Fruit fly (Drosophila melanogaster) whole organism, wandering third instar larva: ENCODE data around the gene Surf1.

Experiments used
- Abd-B ChIP-seq: fragments of >200 bp; optimal IDR thresholded peaks from 2 replicates; lab custom pipeline; 2017; ENCODE audit warnings: missing biosample characterization, missing genetic modification characterization
- Dfd ChIP-seq: fragments of >200 bp; optimal IDR thresholded peaks from 2 replicates; lab custom pipeline; 2017; ENCODE audit warnings: missing biosample characterization, missing genetic modification characterization
- Hnf4 ChIP-seq: fragments of 200-800 bp; sonication (Bioruptor generic); optimal IDR thresholded peaks from 2 replicates; lab custom pipeline; 2016; ENCODE audit warnings: missing biosample characterization, mild to moderate bottlenecking, missing genetic modification characterization
- Jra ChIP-seq: sonication (Bioruptor generic); optimal IDR thresholded peaks from 2 replicates; lab custom pipeline; 2016; ENCODE audit warnings: missing biosample characterization, missing genetic modification characterization
- Rel ChIP-seq, 2 experiments: fragments of 200-800 bp; sonication (Bioruptor generic) in 1 of 2; optimal IDR thresholded peaks; 2 replicates in 1 of 2; 3 replicates in 1 of 2; lab custom pipeline; 2016 to 2019; ENCODE audit warnings: mild to moderate bottlenecking in 2 of 2, missing biosample characterization in 2 of 2, missing genetic modification characterization in 2 of 2, moderate library complexity in 1 of 2
- pan ChIP-seq: fragments of >200 bp; optimal IDR thresholded peaks from 2 replicates; lab custom pipeline; 2017
- rgr ChIP-seq: fragments of 200-800 bp; sonication (Bioruptor generic); optimal IDR thresholded peaks from 3 replicates; lab custom pipeline; 2016; ENCODE audit warnings: missing biosample characterization, mild to moderate bottlenecking, missing genetic modification characterization
- usp ChIP-seq: fragments of >200 bp; optimal IDR thresholded peaks from 2 replicates; lab custom pipeline; 2017; ENCODE audit warnings: missing biosample characterization, missing genetic modification characterization

DNA sequence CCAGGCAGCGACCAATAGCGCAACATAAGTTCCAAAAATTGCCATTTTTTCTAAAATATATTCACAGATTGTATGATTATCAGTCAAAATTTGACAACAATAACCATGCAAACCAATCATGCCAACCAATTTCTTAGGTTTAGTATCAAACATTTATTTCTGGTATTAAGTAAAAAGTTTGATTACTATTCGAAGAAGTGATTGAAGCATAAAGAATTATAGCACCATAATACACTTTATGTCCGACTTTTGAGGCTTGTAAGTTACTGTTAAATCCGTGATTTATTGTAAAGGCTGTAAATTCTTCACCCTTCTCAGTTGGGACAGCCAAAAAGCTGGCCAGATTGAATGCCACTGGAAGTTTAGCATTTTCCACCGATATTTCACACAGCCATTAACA, 26.3 kb upstream of the Surf1 start, which contains the start of gene CG45413:
- TF ChIP-seq Rel (GFP tag; optimal IDR thresholded peaks at IDR 0.05; lab: Kevin White, UChicago) (no peak), Rel (tag; optimal IDR thresholded peaks at IDR 0.05; lab: Kevin White, UChicago) (no peak), rgr (GFP tag; lab: Kevin White, UChicago) (no peak), Dfd (GFP tag; lab: Kevin White, UChicago) (no peak), usp (GFP tag; lab: Kevin White, UChicago) (no peak), pan (lab: Kevin White, UChicago) (no peak), Abd-B (no peak), Hnf4 (GFP tag; lab: Kevin White, UChicago) (no peak), Jra (GFP tag; lab: Kevin White, UChicago) (no peak)
